Worm (Caenorhabditis elegans): ENCODE data around the gene ZK632.10.

The ZK632.10 gene

ce11 chrIII:9782011-9782436, 45.5 kb downstream of the ZK632.10 start, which contains the start of gene vha-2 (continued):
- no peak for TF ChIP-seq rpc-1 (optimal IDR thresholded peaks at IDR 0.05)
- no peak for TF ChIP-seq rpc-1 (tag; optimal IDR thresholded peaks at IDR 0.05)
- TF ChIP-seq chd-7 (tag; optimal IDR thresholded peaks at IDR 0.05): peak; percentile 58
- TF ChIP-seq sea-2 (GFP tag; IDR thresholded peaks at IDR 0.05): no peak
- TF ChIP-seq B0336.3 (GFP tag; IDR thresholded peaks at IDR 0.05): peak; percentile 92
- TF ChIP-seq ztf-26 (tag; optimal IDR thresholded peaks at IDR 0.05): peak; percentile 23

- no peak for TF ChIP-seq C17E4.6 (GFP tag; IDR thresholded peaks at IDR 0.05)
- TF ChIP-seq nhr-90 (tag; optimal IDR thresholded peaks at IDR 0.05): peak; percentile 76
- TF ChIP-seq dpl-1 (GFP tag; optimal IDR thresholded peaks at IDR 0.05): no peak
- TF ChIP-seq lin-35 (GFP tag; optimal IDR thresholded peaks at IDR 0.05): peak in 1 of 3 experiments; percentile 55
- no peak for TF ChIP-seq ztf-28 (GFP tag; IDR thresholded peaks at IDR 0.05)
- peak; percentile 98 for TF ChIP-seq nhr-80 (tag; optimal IDR thresholded peaks at IDR 0.05)
- TF ChIP-seq nfyb-1 (GFP tag; IDR thresholded peaks at IDR 0.05): peak; percentile 67; the same call in 1 of the 2 replicates
- peak; percentile 55; the same call in 1 of the 2 replicates for TF ChIP-seq zfh-2 (GFP tag; conservative IDR thresholded peaks at IDR 0.05)
- TF ChIP-seq F22D6.2 (tag; optimal IDR thresholded peaks at IDR 0.05): no peak
- no peak for TF ChIP-seq ztf-3 (GFP tag; optimal IDR thresholded peaks at IDR 0.05)
- no peak for TF ChIP-seq cebp-2 (GFP tag; IDR thresholded peaks at IDR 0.05)
- no peak for TF ChIP-seq B0261.1 (tag; optimal IDR thresholded peaks at IDR 0.05)
- TF ChIP-seq hmg-1.2 (GFP tag; IDR thresholded peaks at IDR 0.05): peak; percentile 41; the same call in 1 of the 2 replicates
- TF ChIP-seq F23B12.7 (tag; optimal IDR thresholded peaks at IDR 0.05; ENCODE audit: insufficient read depth): peak; percentile 54
- TF ChIP-seq cebp-1 (GFP tag; IDR thresholded peaks at IDR 0.05): 0 out of 2 replicates have a peak, but pooled peaks have one; percentile 38
- TF ChIP-seq cebp-1 (tag; optimal IDR thresholded peaks at IDR 0.05): peak; percentile 74
- no peak for TF ChIP-seq rec-8 (tag; optimal IDR thresholded peaks at IDR 0.05)
- 0 out of 2 replicates have a peak, but pooled peaks have one; percentile 45 for TF ChIP-seq ztf-6 (GFP tag; IDR thresholded peaks at IDR 0.05)
- TF ChIP-seq C06A6.2 (GFP tag; conservative IDR thresholded peaks at IDR 0.05): no peak; the same call in 1 of the 2 replicates
- peak; percentile 67 for TF ChIP-seq lsl-1 (GFP tag; optimal IDR thresholded peaks at IDR 0.05)
- no peak for TF ChIP-seq F39B2.1 (GFP tag; IDR thresholded peaks at IDR 0.05)
- TF ChIP-seq ztf-18 (tag; optimal IDR thresholded peaks at IDR 0.05): peak; percentile 51
- no peak for TF ChIP-seq B0019.2 (GFP tag; conservative IDR thresholded peaks at IDR 0.05)
- TF ChIP-seq B0336.3 (GFP tag; IDR thresholded peaks at IDR 0.05): 0 out of 2 replicates have a peak, but pooled peaks have one; percentile 54
- TF ChIP-seq nfya-1 (tag; optimal IDR thresholded peaks at IDR 0.05; ENCODE audit: borderline replicate concordance, insufficient read depth): no peak
- peak; percentile 0 for TF ChIP-seq snpc-1.3 (tag; optimal IDR thresholded peaks at IDR 0.05; ENCODE audit: insufficient read depth)
- peak; percentile 8 for TF ChIP-seq atf-7 (tag; optimal IDR thresholded peaks at IDR 0.05)
- no peak for TF ChIP-seq B0035.1 (tag; optimal IDR thresholded peaks at IDR 0.05)
- TF ChIP-seq tbx-9 (tag; optimal IDR thresholded peaks at IDR 0.05; ENCODE audit: borderline replicate concordance): no peak
- TF ChIP-seq sdz-38 (tag; optimal IDR thresholded peaks at IDR 0.05): no peak
- TF ChIP-seq rpc-1 (optimal IDR thresholded peaks at IDR 0.05): no peak
- no peak for TF ChIP-seq rpc-1 (tag; optimal IDR thresholded peaks at IDR 0.05)
- no peak for TF ChIP-seq ceh-40 (GFP tag; IDR thresholded peaks at IDR 0.05)
- peak; percentile 76 for TF ChIP-seq lin-40 (tag; optimal IDR thresholded peaks at IDR 0.05)
- no peak for TF ChIP-seq Y95B8A.8 (GFP tag; IDR thresholded peaks at IDR 0.05)
- TF ChIP-seq snpc-4 (GFP tag; optimal IDR thresholded peaks at IDR 0.05): no peak
- peak in 3 of 4 experiments; percentile 36 to 62 (median 46) for TF ChIP-seq snpc-4 (tag; optimal IDR thresholded peaks at IDR 0.05)
- TF ChIP-seq mxl-1 (tag; optimal IDR thresholded peaks at IDR 0.05): no peak
- peak; percentile 63 for TF ChIP-seq pbrm-1 (GFP tag; IDR thresholded peaks at IDR 0.05)
- peak; percentile 40; the same call in 1 of the 2 replicates for TF ChIP-seq K11D2.4 (GFP tag; IDR thresholded peaks at IDR 0.05)
- TF ChIP-seq madf-10 (tag; optimal IDR thresholded peaks at IDR 0.05): peak; percentile 52
- TF ChIP-seq ZK185.1 (tag; optimal IDR thresholded peaks at IDR 0.05; ENCODE audit: poor library complexity, severe bottlenecking): peak; percentile 26
Measured at ce11 chrIII:9780665-9781304, 46.7 kb downstream of the ZK632.10 start, which contains the start of gene vha-1. Gene vha-1 (plus strand): TSS chrIII:9781254.

Data from whole organism, young adult.